Worm (Caenorhabditis elegans): ENCODE measurements around the gene clec-178.

ce11 chrIV:5658897-5659296 lies 5.1 kb downstream of the clec-178 start:
- TF ChIP-seq ceh-82 (tag; optimal IDR thresholded peaks at IDR 0.05) (no peak), skn-1 (tag; optimal IDR thresholded peaks at IDR 0.05) (no peak), nhr-11 (tag; optimal IDR thresholded peaks at IDR 0.05) (no peak), unc-62 (GFP tag; optimal IDR thresholded peaks at IDR 0.05) (no peak), egl-27 (tag; optimal IDR thresholded peaks at IDR 0.05) (no peak), lsy-2 (tag; optimal IDR thresholded peaks at IDR 0.05) (no peak), gmeb-1 (tag; optimal IDR thresholded peaks at IDR 0.05) (no peak), R02D3.7 (tag; optimal IDR thresholded peaks at IDR 0.05) (no peak), nhr-77 (tag; optimal IDR thresholded peaks at IDR 0.05) (no peak), ztf-11 (tag; optimal IDR thresholded peaks at IDR 0.05) (no peak), nhr-25 (tag; optimal IDR thresholded peaks at IDR 0.05) (no peak), unc-39 (tag; optimal IDR thresholded peaks at IDR 0.05) (no peak), snpc-4 (tag; optimal IDR thresholded peaks at IDR 0.05) (no peak), nhr-23 (tag; optimal IDR thresholded peaks at IDR 0.05) (no peak)
